Worm (Caenorhabditis elegans) whole organism, L1 larva: ENCODE data around the gene srg-17.
A peak's percentile ranks its signal among the peaks of the same experiment; 100 is the strongest.

ENCODE experiments used
- C04F5.9 ChIP-seq: sonication (generic microtip); optimal IDR thresholded peaks from 2 replicates; lab custom pipeline; 2016; ENCODE audit warnings: missing genetic modification characterization, missing compliant biosample characterization
- C16A3.4 ChIP-seq: fragments of 150-350 bp; optimal IDR thresholded peaks from 2 replicates; lab custom pipeline; 2014; ENCODE audit warnings: missing biosample characterization, missing genetic modification characterization
- aly-2 ChIP-seq: fragments of 150-350 bp; optimal IDR thresholded peaks from 2 replicates; lab custom pipeline; 2014; ENCODE audit warnings: missing biosample characterization, missing genetic modification characterization
- ceh-88 ChIP-seq: fragments of 200-800 bp; sonication (Bioruptor generic); IDR thresholded peaks from 2 replicates; pipeline ENCODE4 v1.3.6; 2022; ENCODE audit warnings: missing genetic modification characterization, missing compliant biosample characterization
- dpl-1 ChIP-seq, 3 experiments: fragments of 150-350 bp in 2 of 3; sonication (generic microtip) in 1 of 3; optimal IDR thresholded peaks; 2 replicates each; lab custom pipeline; 2014 to 2017; ENCODE audit warnings: missing biosample characterization in 3 of 3, missing genetic modification characterization in 3 of 3, missing genetic modification reagents in 3 of 3
- dsc-1 ChIP-seq: sonication (generic microtip); optimal IDR thresholded peaks from 2 replicates; lab custom pipeline; 2016; ENCODE audit warnings: mild to moderate bottlenecking, missing genetic modification characterization, missing compliant biosample characterization
- efl-1 ChIP-seq, 4 experiments: fragments of 150-350 bp; optimal IDR thresholded peaks in 3 of 4; peaks in 1 of 4; 1 replicate in 1 of 4; 2 replicates in 3 of 4; lab custom pipeline; 2014; ENCODE audit warnings: missing biosample characterization in 2 of 4, missing genetic modification characterization in 2 of 4, missing genetic modification reagents in 2 of 4
- egl-27 ChIP-seq, 2 experiments: fragments of 150-350 bp in 1 of 2; sonication (generic microtip); optimal IDR thresholded peaks; 3 replicates each; lab custom pipeline; 2017 to 2018; ENCODE audit warnings: missing biosample characterization in 2 of 2, missing genetic modification characterization in 2 of 2, missing genetic modification reagents in 2 of 2
- elt-2 ChIP-seq: sonication (generic microtip); optimal IDR thresholded peaks from 2 replicates; lab custom pipeline; 2016; ENCODE audit warnings: missing genetic modification characterization, mild to moderate bottlenecking, inconsistent platforms, missing compliant biosample characterization, missing genetic modification reagents
- fkh-10 ChIP-seq: sonication (generic microtip); optimal IDR thresholded peaks from 2 replicates; lab custom pipeline; 2017; ENCODE audit warnings: missing biosample characterization, missing genetic modification reagents, missing genetic modification characterization
- fkh-8 ChIP-seq: sonication (generic microtip); optimal IDR thresholded peaks from 2 replicates; lab custom pipeline; 2016; ENCODE audit warnings: mild to moderate bottlenecking, missing genetic modification characterization, missing compliant biosample characterization
- irx-1 ChIP-seq: sonication (generic microtip); optimal IDR thresholded peaks from 2 replicates; lab custom pipeline; 2016; ENCODE audit warnings: missing genetic modification characterization, missing compliant biosample characterization
- isw-1 ChIP-seq: fragments of 200-800 bp; sonication (Bioruptor generic); IDR thresholded peaks from 2 replicates; pipeline ENCODE4 v1.3.6; 2022; ENCODE audit warnings: missing genetic modification characterization, missing compliant biosample characterization
- lin-14 ChIP-seq: fragments of 200-800 bp; sonication (Bioruptor generic); optimal IDR thresholded peaks from 2 replicates; lab custom pipeline; 2018; ENCODE audit warnings: mild to moderate bottlenecking, missing genetic modification characterization, moderate library complexity, missing compliant biosample characterization
- lin-35 ChIP-seq, 2 experiments: fragments of 150-350 bp; optimal IDR thresholded peaks; 2 replicates each; lab custom pipeline; 2014; ENCODE audit warnings: missing biosample characterization in 2 of 2, missing genetic modification characterization in 2 of 2, missing genetic modification reagents in 2 of 2
- lir-3 ChIP-seq: sonication (generic microtip); optimal IDR thresholded peaks from 2 replicates; lab custom pipeline; 2016; ENCODE audit warnings: mild to moderate bottlenecking, missing genetic modification characterization, moderate library complexity, missing compliant biosample characterization; ENCODE audit not compliant: poor library complexity
- lsy-2 ChIP-seq, 2 experiments: fragments of 150-350 bp; optimal IDR thresholded peaks; 2 replicates each; lab custom pipeline; 2014; ENCODE audit warnings: missing biosample characterization in 2 of 2, missing genetic modification characterization in 2 of 2
- nhr-19 ChIP-seq: fragments of 200-800 bp; sonication (Bioruptor generic); conservative IDR thresholded peaks from 2 replicates; pipeline ENCODE4 v1.3.6; 2022; ENCODE audit warnings: missing genetic modification characterization, missing compliant biosample characterization
- nhr-20 ChIP-seq: sonication (generic microtip); optimal IDR thresholded peaks from 2 replicates; lab custom pipeline; 2016; ENCODE audit warnings: mild to moderate bottlenecking, missing genetic modification characterization, missing compliant biosample characterization
- nhr-237 ChIP-seq: fragments of 150-350 bp; optimal IDR thresholded peaks from 2 replicates; lab custom pipeline; 2014; ENCODE audit warnings: missing biosample characterization, missing genetic modification characterization
- nhr-47 ChIP-seq: sonication (generic microtip); optimal IDR thresholded peaks from 2 replicates; lab custom pipeline; 2016; ENCODE audit warnings: mild to moderate bottlenecking, missing genetic modification characterization, moderate library complexity, missing compliant biosample characterization
- nhr-71 ChIP-seq: sonication (generic microtip); optimal IDR thresholded peaks from 2 replicates; lab custom pipeline; 2016; ENCODE audit warnings: mild to moderate bottlenecking, missing genetic modification characterization, moderate library complexity, missing compliant biosample characterization
- nhr-77 ChIP-seq: fragments of 150-350 bp; optimal IDR thresholded peaks from 2 replicates; lab custom pipeline; 2014; ENCODE audit warnings: missing biosample characterization, missing genetic modification characterization
- nhr-84 ChIP-seq: sonication (generic microtip); optimal IDR thresholded peaks from 2 replicates; lab custom pipeline; 2017; ENCODE audit warnings: missing biosample characterization, missing genetic modification characterization
- pax-3 ChIP-seq: fragments of 200-800 bp; sonication (Bioruptor generic); optimal IDR thresholded peaks from 2 replicates; lab custom pipeline; 2018; ENCODE audit warnings: mild to moderate bottlenecking, missing genetic modification characterization, moderate library complexity, missing compliant biosample characterization
- pqm-1 ChIP-seq: sonication (generic microtip); optimal IDR thresholded peaks from 3 replicates; lab custom pipeline; 2017; ENCODE audit warnings: missing biosample characterization, missing genetic modification characterization
- rnt-1 ChIP-seq: sonication (generic microtip); optimal IDR thresholded peaks from 2 replicates; lab custom pipeline; 2016; ENCODE audit warnings: mild to moderate bottlenecking, missing genetic modification characterization, moderate library complexity, missing compliant biosample characterization
- snpc-4 ChIP-seq: fragments of 150-350 bp; optimal IDR thresholded peaks from 2 replicates; lab custom pipeline; 2014; ENCODE audit warnings: missing biosample characterization, missing genetic modification characterization
- swsn-7 ChIP-seq: sonication (generic microtip); optimal IDR thresholded peaks from 2 replicates; lab custom pipeline; 2016; ENCODE audit warnings: missing genetic modification characterization, missing compliant biosample characterization
- tlp-1 ChIP-seq: fragments of 150-350 bp; optimal IDR thresholded peaks from 2 replicates; lab custom pipeline; 2014; ENCODE audit warnings: missing biosample characterization, missing genetic modification characterization
- unc-130 ChIP-seq: fragments of 150-350 bp; optimal IDR thresholded peaks from 2 replicates; lab custom pipeline; 2017; ENCODE audit warnings: missing biosample characterization, missing genetic modification characterization, inconsistent platforms
- unc-86 ChIP-seq: sonication (generic microtip); optimal IDR thresholded peaks from 2 replicates; lab custom pipeline; 2016; ENCODE audit warnings: missing genetic modification characterization, missing compliant biosample characterization
- ztf-4 ChIP-seq: fragments of 150-350 bp; optimal IDR thresholded peaks from 2 replicates; lab custom pipeline; 2014; ENCODE audit warnings: missing biosample characterization, missing genetic modification characterization

The srg-17 gene

ce11 chrII:12494556-12495131 is 21.1 kb downstream of the srg-17 start, which contains the start of gene col-85 (continued):
- peak; percentile 90 for TF ChIP-seq snpc-4
- TF ChIP-seq fkh-10 (GFP tag; lab: Kevin White, UChicago): peak; percentile 51
- peak; percentile 70 for TF ChIP-seq nhr-20
- no peak for TF ChIP-seq tlp-1 (tag; lab: Kevin White, UChicago)
- peak; percentile 73 for TF ChIP-seq swsn-7 (tag; lab: Kevin White, UChicago)
- TF ChIP-seq lsy-2 (tag; optimal IDR thresholded peaks at IDR 0.05; lab: Kevin White, UChicago): peak; percentile 57 to 68
- TF ChIP-seq lin-35 (GFP tag; optimal IDR thresholded peaks at IDR 0.05; lab: Kevin White, UChicago): peak; percentile 71 to 77
- peak; percentile 65 for TF ChIP-seq C16A3.4 (tag; lab: Kevin White, UChicago)
- peak; percentile 44 for TF ChIP-seq lir-3 (tag; lab: Kevin White, UChicago)
- peak; percentile 74 for TF ChIP-seq lin-14
- TF ChIP-seq elt-2 (tag; lab: Kevin White, UChicago): peak; percentile 23
- peak; percentile 47 for TF ChIP-seq pax-3
- peak; percentile 75 for TF ChIP-seq dsc-1 (tag; lab: Kevin White, UChicago)
- TF ChIP-seq nhr-84 (tag; lab: Kevin White, UChicago): no peak
- peak; percentile 83 for TF ChIP-seq fkh-8 (tag; lab: Kevin White, UChicago)
- TF ChIP-seq egl-27 (tag; optimal IDR thresholded peaks at IDR 0.05; lab: Kevin White, UChicago): peak in 1 of 2 experiments; percentile 53
- TF ChIP-seq pqm-1 (tag; lab: Kevin White, UChicago): peak; percentile 11
- peak; percentile 76 for TF ChIP-seq nhr-19 (GFP tag; lab: Robert Waterston, UW)
- TF ChIP-seq nhr-237 (tag; lab: Kevin White, UChicago): no peak
- peak; percentile 57 for TF ChIP-seq irx-1 (tag; lab: Kevin White, UChicago)
- peak; percentile 68 for TF ChIP-seq rnt-1 (tag; lab: Kevin White, UChicago)
- peak; percentile 12 for TF ChIP-seq unc-130 (tag; lab: Kevin White, UChicago)
- TF ChIP-seq unc-86 (tag; lab: Kevin White, UChicago): peak; percentile 49
- TF ChIP-seq isw-1 (GFP tag; lab: Robert Waterston, UW): peak; percentile 36; the same call in 1 of the 2 replicates
- peak; percentile 49 for TF ChIP-seq aly-2 (tag; lab: Kevin White, UChicago)
- no peak for TF ChIP-seq ceh-88 (GFP tag; lab: Robert Waterston, UW)
- peak; percentile 70 for TF ChIP-seq nhr-77
- TF ChIP-seq nhr-47 (tag; lab: Kevin White, UChicago): peak; percentile 82

ce11 chrII:12496981-12497380 is 23.5 kb downstream of the srg-17 start, which contains the start of gene T21B4.3:
Gene T21B4.3 (minus strand): TSS chrII:12497081.
- TF ChIP-seq swsn-7 (tag; lab: Kevin White, UChicago) (no peak), C04F5.9 (tag; lab: Kevin White, UChicago) (no peak)

- TF ChIP-seq lin-14 (peak; percentile 67), pax-3 (no peak), efl-1 (optimal IDR thresholded peaks at IDR 0.05; lab: Kevin White, UChicago) (peak; percentile 8 to 72), efl-1 (GFP tag; optimal IDR thresholded peaks at IDR 0.05 in 1 of 2; lab: Kevin White, UChicago) (peak; percentile 29 to 80), dpl-1 (GFP tag; optimal IDR thresholded peaks at IDR 0.05; lab: Kevin White, UChicago) (peak in 1 of 3 experiments; percentile 21), ceh-88 (GFP tag; lab: Robert Waterston, UW) (no peak), fkh-10 (GFP tag; lab: Kevin White, UChicago) (peak; percentile 78), nhr-71 (tag; lab: Kevin White, UChicago) (peak; percentile 18)
These were observed 26.5 kb downstream of the srg-17 start for ce11 chrII:12499969-12500368.

- TF ChIP-seq nhr-47 (tag; lab: Kevin White, UChicago) (no peak), isw-1 (GFP tag; lab: Robert Waterston, UW) (no peak), ztf-4 (no peak)
These were observed 29.3 kb downstream of the srg-17 start, which contains the start of gene ador-1 for ce11 chrII:12502784-12503183. Gene ador-1 (minus strand): TSS chrII:12502884.
